Fruit fly (Drosophila melanogaster) whole organism, embryonic: ENCODE data around the gene CG5157.
A peak's percentile ranks its signal among the peaks of the same experiment; 100 is the strongest.

ENCODE experiments used
- Ada2b ChIP-seq: fragments of 200-800 bp; sonication (Bioruptor generic); IDR thresholded peaks from 2 replicates; pipeline ENCODE4 v1.3.6; 2022; ENCODE audit warnings: missing biosample characterization, missing genetic modification characterization
- Antp ChIP-seq: fragments of 200-800 bp; sonication (Bioruptor generic); optimal IDR thresholded peaks from 3 replicates; lab custom pipeline; 2016; ENCODE audit warnings: missing biosample characterization, missing genetic modification characterization
- CG1024 ChIP-seq: fragments of 200-800 bp; sonication (Bioruptor generic); IDR thresholded peaks from 2 replicates; pipeline ENCODE4 v1.3.6; 2022; ENCODE audit warnings: missing biosample characterization, missing genetic modification characterization
- CG10462 ChIP-seq: fragments of 200-800 bp; sonication (Bioruptor generic); optimal IDR thresholded peaks from 2 replicates; lab custom pipeline; 2016; ENCODE audit warnings: missing biosample characterization, missing genetic modification characterization
- CG11085 ChIP-seq: fragments of 200-800 bp; sonication (Bioruptor generic); IDR thresholded peaks from 2 replicates; pipeline ENCODE4 v1.3.6; 2022; ENCODE audit warnings: missing biosample characterization, missing genetic modification characterization
- CG12155 ChIP-seq: fragments of 200-800 bp; sonication (Bioruptor generic); optimal IDR thresholded peaks from 3 replicates; lab custom pipeline; 2016; ENCODE audit warnings: missing biosample characterization, missing genetic modification characterization
- CG12659 ChIP-seq: fragments of 200-800 bp; sonication (Bioruptor generic); optimal IDR thresholded peaks from 3 replicates; lab custom pipeline; 2017; ENCODE audit warnings: mild to moderate bottlenecking, missing biosample characterization, missing genetic modification reagents, missing genetic modification characterization
- CG13424 ChIP-seq: fragments of 200-800 bp; sonication (Bioruptor generic); optimal IDR thresholded peaks from 2 replicates; lab custom pipeline; 2019; ENCODE audit warnings: missing biosample characterization, mild to moderate bottlenecking, missing genetic modification characterization, moderate library complexity
- CG15073 ChIP-seq: fragments of 200-800 bp; sonication (Bioruptor generic); optimal IDR thresholded peaks from 2 replicates; lab custom pipeline; 2016; ENCODE audit warnings: missing biosample characterization, missing genetic modification characterization
- CG15514 ChIP-seq: fragments of 200-800 bp; sonication (Bioruptor generic); optimal IDR thresholded peaks from 3 replicates; lab custom pipeline; 2017; ENCODE audit warnings: missing biosample characterization, missing genetic modification characterization, mild to moderate bottlenecking, moderate library complexity, missing genetic modification reagents
- CG16863 ChIP-seq: fragments of 200-800 bp; sonication (Bioruptor generic); optimal IDR thresholded peaks from 3 replicates; lab custom pipeline; 2016; ENCODE audit warnings: missing biosample characterization, missing genetic modification characterization
- CG3281 ChIP-seq: fragments of 200-800 bp; sonication (Bioruptor generic); optimal IDR thresholded peaks from 3 replicates; lab custom pipeline; 2017; ENCODE audit warnings: missing biosample characterization, mild to moderate bottlenecking, missing genetic modification characterization
- CG33557 ChIP-seq: fragments of 200-800 bp; sonication (Bioruptor generic); optimal IDR thresholded peaks from 2 replicates; lab custom pipeline; 2019; ENCODE audit warnings: missing biosample characterization, mild to moderate bottlenecking, missing genetic modification characterization, moderate library complexity
- CG34224 ChIP-seq: fragments of 200-800 bp; sonication (Bioruptor generic); IDR thresholded peaks from 3 replicates; pipeline ENCODE4 v1.3.6; 2022; ENCODE audit warnings: missing biosample characterization, missing genetic modification characterization; ENCODE audit not compliant: partially characterized antibody
- CG4854 ChIP-seq: fragments of 200-800 bp; sonication (Bioruptor generic); optimal IDR thresholded peaks from 2 replicates; lab custom pipeline; 2016; ENCODE audit warnings: missing biosample characterization, missing genetic modification characterization, inconsistent platforms
- CG6175 ChIP-seq: fragments of 200-800 bp; sonication (Bioruptor generic); IDR thresholded peaks from 3 replicates; pipeline ENCODE4 v1.3.6; 2022; ENCODE audit warnings: missing biosample characterization, missing genetic modification characterization
- CG6854 ChIP-seq: fragments of 200-800 bp; sonication (Bioruptor generic); optimal IDR thresholded peaks from 3 replicates; lab custom pipeline; 2017; ENCODE audit warnings: missing biosample characterization, mild to moderate bottlenecking, missing genetic modification characterization
- CG7928 ChIP-seq: fragments of 200-800 bp; sonication (Bioruptor generic); optimal IDR thresholded peaks from 2 replicates; lab custom pipeline; 2017; ENCODE audit warnings: missing biosample characterization, mild to moderate bottlenecking, missing genetic modification characterization
- CG8281 ChIP-seq: fragments of 200-800 bp; sonication (Bioruptor generic); optimal IDR thresholded peaks from 2 replicates; lab custom pipeline; 2018; ENCODE audit warnings: missing biosample characterization, mild to moderate bottlenecking, missing genetic modification characterization, moderate library complexity
- CHES-1-like ChIP-seq: fragments of 200-800 bp; sonication (Bioruptor generic); optimal IDR thresholded peaks from 2 replicates; lab custom pipeline; 2016; ENCODE audit warnings: missing biosample characterization, missing genetic modification characterization
- Dll ChIP-seq: fragments of 200-800 bp; sonication (Bioruptor generic); IDR thresholded peaks from 4 replicates; pipeline ENCODE4 v1.3.6; 2022; ENCODE audit warnings: missing biosample characterization, missing genetic modification characterization; ENCODE audit not compliant: partially characterized antibody
- Doc2 ChIP-seq: fragments of 200-800 bp; sonication (Bioruptor generic); IDR thresholded peaks from 2 replicates; pipeline ENCODE4 v1.3.6; 2022; ENCODE audit warnings: missing biosample characterization, missing genetic modification characterization
- E2f2 ChIP-seq: fragments of 200-800 bp; sonication (Bioruptor generic); IDR thresholded peaks from 2 replicates; pipeline ENCODE4 v1.3.6; 2022; ENCODE audit warnings: missing biosample characterization, missing genetic modification characterization
- H15 ChIP-seq: fragments of 200-800 bp; sonication (Bioruptor generic); IDR thresholded peaks from 3 replicates; pipeline ENCODE4 v1.3.6; 2022; ENCODE audit warnings: missing biosample characterization, missing genetic modification characterization
- Hand ChIP-seq: fragments of 200-800 bp; sonication (Bioruptor generic); optimal IDR thresholded peaks from 2 replicates; lab custom pipeline; 2017; ENCODE audit warnings: mild to moderate bottlenecking, missing biosample characterization, missing genetic modification reagents, missing genetic modification characterization
- HmgD ChIP-seq: fragments of 200-800 bp; sonication (Bioruptor generic); optimal IDR thresholded peaks from 3 replicates; lab custom pipeline; 2016; ENCODE audit warnings: missing biosample characterization, missing genetic modification characterization
- Sry-δ ChIP-seq: fragments of 200-800 bp; sonication (Bioruptor generic); optimal IDR thresholded peaks from 2 replicates; lab custom pipeline; 2016; ENCODE audit warnings: missing biosample characterization, missing genetic modification characterization
- Taf1 ChIP-seq: fragments of 200-800 bp; sonication (Bioruptor generic); IDR thresholded peaks from 2 replicates; pipeline ENCODE4 v1.3.6; 2022; ENCODE audit warnings: missing biosample characterization, missing genetic modification characterization
- Trl ChIP-seq, 3 experiments: fragments of >200 bp in 2 of 3; fragments of 200-800 bp in 1 of 3; sonication (Bioruptor generic) in 1 of 3; optimal IDR thresholded peaks; 2 replicates in 1 of 3; 3 replicates in 2 of 3; lab custom pipeline; 2016 to 2017; ENCODE audit warnings: missing biosample characterization in 1 of 3, missing genetic modification characterization in 1 of 3
- al ChIP-seq: fragments of 200-800 bp; sonication (Bioruptor generic); IDR thresholded peaks from 2 replicates; pipeline ENCODE4 v1.3.6; 2022; ENCODE audit warnings: missing biosample characterization, missing genetic modification characterization
- cas ChIP-seq: fragments of 200-800 bp; sonication (Bioruptor generic); IDR thresholded peaks from 2 replicates; pipeline ENCODE4 v1.3.6; 2022; ENCODE audit warnings: missing biosample characterization, missing genetic modification characterization
- cato ChIP-seq: fragments of 200-800 bp; sonication (Bioruptor generic); optimal IDR thresholded peaks from 2 replicates; lab custom pipeline; 2016; ENCODE audit warnings: missing biosample characterization, missing genetic modification characterization, borderline replicate concordance
- caup ChIP-seq: fragments of 200-800 bp; sonication (Bioruptor generic); optimal IDR thresholded peaks from 3 replicates; lab custom pipeline; 2017; ENCODE audit warnings: missing biosample characterization, mild to moderate bottlenecking, missing genetic modification characterization, moderate library complexity; ENCODE audit not compliant: severe bottlenecking
- chinmo ChIP-seq: fragments of 200-800 bp; sonication (Bioruptor generic); IDR thresholded peaks from 4 replicates; pipeline ENCODE4 v1.3.6; 2022; ENCODE audit warnings: missing biosample characterization, missing genetic modification characterization; ENCODE audit not compliant: partially characterized antibody
- disco-r ChIP-seq: fragments of 200-800 bp; sonication (Bioruptor generic); optimal IDR thresholded peaks from 2 replicates; lab custom pipeline; 2016; ENCODE audit warnings: missing biosample characterization, missing genetic modification characterization
- fu2 ChIP-seq: fragments of 200-800 bp; sonication (Bioruptor generic); optimal IDR thresholded peaks from 2 replicates; lab custom pipeline; 2016; ENCODE audit warnings: missing biosample characterization, missing genetic modification characterization
- grau ChIP-seq: fragments of 200-800 bp; optimal IDR thresholded peaks from 3 replicates; lab custom pipeline; 2019; ENCODE audit warnings: missing biosample characterization, mild to moderate bottlenecking, missing genetic modification characterization, moderate library complexity
- insv ChIP-seq, 2 experiments: fragments of 200-800 bp; sonication (Bioruptor generic); optimal IDR thresholded peaks; 3 replicates each; lab custom pipeline; 2016 to 2018; ENCODE audit warnings: missing biosample characterization in 2 of 2, missing genetic modification characterization in 2 of 2
- jumu ChIP-seq: fragments of 200-800 bp; sonication (Bioruptor generic); optimal IDR thresholded peaks from 3 replicates; lab custom pipeline; 2016; ENCODE audit warnings: missing biosample characterization, missing genetic modification characterization
- mam ChIP-seq: fragments of 200-800 bp; sonication (Bioruptor generic); optimal IDR thresholded peaks from 3 replicates; lab custom pipeline; 2016; ENCODE audit warnings: missing biosample characterization, missing genetic modification characterization
- nom ChIP-seq: fragments of 200-800 bp; sonication (Bioruptor generic); optimal IDR thresholded peaks from 2 replicates; lab custom pipeline; 2017; ENCODE audit warnings: missing biosample characterization, missing genetic modification characterization, mild to moderate bottlenecking, moderate library complexity, missing genetic modification reagents
- oc ChIP-seq: fragments of 200-800 bp; sonication (Bioruptor generic); optimal IDR thresholded peaks from 2 replicates; lab custom pipeline; 2018; ENCODE audit warnings: missing biosample characterization, mild to moderate bottlenecking, missing genetic modification characterization, moderate library complexity
- odd ChIP-seq: fragments of 200-800 bp; sonication (Bioruptor generic); optimal IDR thresholded peaks from 2 replicates; lab custom pipeline; 2017; ENCODE audit warnings: missing biosample characterization, mild to moderate bottlenecking, missing genetic modification characterization
- onecut ChIP-seq: fragments of 200-800 bp; sonication (Bioruptor generic); IDR thresholded peaks from 2 replicates; pipeline ENCODE4 v1.3.6; 2022; ENCODE audit warnings: missing biosample characterization, missing genetic modification characterization
- pnt ChIP-seq: fragments of 200-800 bp; sonication (Bioruptor generic); optimal IDR thresholded peaks from 3 replicates; lab custom pipeline; 2016; ENCODE audit warnings: missing biosample characterization, missing genetic modification characterization
- sens ChIP-seq: fragments of 200-800 bp; sonication (Bioruptor generic); peaks from one replicate; lab custom pipeline; 2016; ENCODE audit warnings: missing biosample characterization, missing genetic modification characterization
- tgo ChIP-seq: fragments of 200-800 bp; sonication (Bioruptor generic); IDR thresholded peaks from 3 replicates; pipeline ENCODE4 v1.3.6; 2022; ENCODE audit warnings: missing biosample characterization, missing genetic modification characterization
- toy ChIP-seq: fragments of 200-800 bp; sonication (Bioruptor generic); IDR thresholded peaks from 2 replicates; pipeline ENCODE4 v1.3.6; 2022; ENCODE audit warnings: missing biosample characterization, missing genetic modification characterization

The CG5157 gene

DNA sequence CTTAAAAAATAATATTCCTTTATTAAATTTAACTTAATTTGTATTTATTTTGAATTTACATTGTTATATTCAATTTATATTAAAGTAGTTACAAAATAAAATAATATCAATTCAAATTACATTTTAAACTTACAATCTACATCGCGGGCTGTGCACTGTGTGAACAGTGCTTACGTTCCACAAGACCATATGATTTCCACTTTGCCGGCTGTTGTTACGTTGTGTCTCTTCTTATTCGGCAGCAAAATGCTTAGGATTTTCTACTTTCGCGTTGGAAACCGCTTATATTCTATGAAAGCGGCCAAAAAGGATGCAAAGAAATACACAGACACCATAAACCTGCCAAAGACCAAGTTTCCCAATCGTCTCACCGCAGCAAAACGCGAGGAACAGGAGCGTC, 37.6 kb downstream of the CG5157 start, which contains the start of gene IleRS-m (continued):
- no peak for TF ChIP-seq Hand
- TF ChIP-seq cato (GFP tag; lab: Kevin White, UChicago), result no peak
- TF ChIP-seq Ada2b, result no peak
- 0 out of 3 replicates have a peak, but pooled peaks have one; percentile 27 for TF ChIP-seq CG34224 (GFP tag; lab: Robert Waterston, UW)
- no peak for TF ChIP-seq sens (GFP tag; lab: Kevin White, UChicago)
- TF ChIP-seq disco-r, result no peak
- TF ChIP-seq Dll (GFP tag; lab: Robert Waterston, UW), result 0 out of 4 replicates have a peak, but pooled peaks have one; percentile 11
- TF ChIP-seq cas (GFP tag; lab: Robert Waterston, UW), result no peak
- no peak for TF ChIP-seq CG13424 (tag; lab: Kevin White, UChicago)
- TF ChIP-seq Sry-δ (GFP tag; lab: Kevin White, UChicago), result no peak
- TF ChIP-seq CG1024 (GFP tag; lab: Robert Waterston, UW), result no peak
- TF ChIP-seq CG4854, result no peak
- TF ChIP-seq H15 (GFP tag; lab: Robert Waterston, UW), result no peak
- no peak for TF ChIP-seq toy
- peak; percentile 87 for TF ChIP-seq CG15514 (GFP tag; lab: Kevin White, UChicago)
- no peak for TF ChIP-seq fu2 (GFP tag; lab: Kevin White, UChicago)
- no peak for TF ChIP-seq CG16863
- TF ChIP-seq CHES-1-like (GFP tag; lab: Kevin White, UChicago), result no peak
- peak; percentile 96 for TF ChIP-seq E2f2

dm6 chr3L:16097393-16097884, 40.2 kb downstream of the CG5157 start, which contains the start of the genes CG13074 and ATPsynbetaL:
CG13074 (minus strand) TSS chr3L:16097493.
ATPsynbetaL (plus strand) TSS chr3L:16097834.
- TF ChIP-seq CG15073 (GFP tag; lab: Kevin White, UChicago) (no peak), Trl (optimal IDR thresholded peaks at IDR 0.05; lab: Kevin White, UChicago) (no peak), Trl (GFP tag; optimal IDR thresholded peaks at IDR 0.05; lab: Kevin White, UChicago) (no peak)
- TF ChIP-seq, all 482 proteins: peak for 0

dm6 chr3L:16090330-16090803, 47.3 kb downstream of the CG5157 start, which contains the start of the genes CG5235 and ClC-c:
CG5235 (minus strand) TSS chr3L:16090392.
ClC-c (plus strand) TSS chr3L:16090454.
- no peak for TF ChIP-seq tgo (GFP tag; lab: Robert Waterston, UW)
- no peak for TF ChIP-seq caup (GFP tag; lab: Kevin White, UChicago)
- TF ChIP-seq Antp (GFP tag; lab: Kevin White, UChicago), result no peak
- TF ChIP-seq HmgD, result peak; percentile 60
- no peak for TF ChIP-seq CG10462 (GFP tag; lab: Kevin White, UChicago)
- TF ChIP-seq CG33557 (GFP tag; lab: Kevin White, UChicago), result no peak
- TF ChIP-seq oc, result no peak
- no peak for TF ChIP-seq CG11085 (GFP tag; lab: Robert Waterston, UW)
- TF ChIP-seq al (GFP tag; lab: Robert Waterston, UW), result no peak
- TF ChIP-seq insv (GFP tag; optimal IDR thresholded peaks at IDR 0.05; lab: Kevin White, UChicago), result no peak
- TF ChIP-seq jumu, result no peak
- no peak for TF ChIP-seq mam (GFP tag; lab: Kevin White, UChicago)
- TF ChIP-seq CG6175 (GFP tag; lab: Robert Waterston, UW), result no peak
- no peak for TF ChIP-seq CG8281 (tag; lab: Kevin White, UChicago)
- TF ChIP-seq CG7928 (GFP tag; lab: Kevin White, UChicago), result no peak
- TF ChIP-seq Doc2 (GFP tag; lab: Robert Waterston, UW), result no peak
- TF ChIP-seq CG12155 (GFP tag; lab: Kevin White, UChicago), result no peak
- TF ChIP-seq chinmo, result peak; percentile 86; the same call in 2 of the 4 replicates
- peak; percentile 42 for TF ChIP-seq CG12659 (GFP tag; lab: Kevin White, UChicago)
- TF ChIP-seq pnt (GFP tag; lab: Kevin White, UChicago), result no peak
- TF ChIP-seq CG3281, result no peak
- no peak for TF ChIP-seq grau (tag; lab: Kevin White, UChicago)
- no peak for TF ChIP-seq odd (GFP tag; lab: Kevin White, UChicago)
- no peak for TF ChIP-seq Taf1 (GFP tag; lab: Robert Waterston, UW)
- no peak for TF ChIP-seq onecut (GFP tag; lab: Robert Waterston, UW)
- no peak for TF ChIP-seq nom (GFP tag; lab: Kevin White, UChicago)
- no peak for TF ChIP-seq CG6854 (GFP tag; lab: Kevin White, UChicago)
- no peak for TF ChIP-seq cas (GFP tag; lab: Robert Waterston, UW)
